Worm (Caenorhabditis elegans) whole organism, late embryonic: ENCODE results near the gene sdhb-1.
A peak's percentile ranks its signal among the peaks of the same experiment; 100 is the strongest.

Experiments
- C08G9.2 ChIP-seq: sonication (generic microtip); optimal IDR thresholded peaks from 2 replicates; lab custom pipeline; 2016; ENCODE audit warnings: mild to moderate bottlenecking, missing genetic modification characterization, moderate library complexity, missing compliant biosample characterization
- K09A11.1 ChIP-seq: sonication (generic microtip); optimal IDR thresholded peaks from 2 replicates; lab custom pipeline; 2017; ENCODE audit warnings: antibody characterized with exemption, mild to moderate bottlenecking, missing genetic modification characterization, missing compliant biosample characterization; ENCODE audit not compliant: insufficient read depth
- ceh-19 ChIP-seq: fragments of 200-800 bp; sonication (Bioruptor generic); optimal IDR thresholded peaks from 2 replicates; lab custom pipeline; 2018; ENCODE audit warnings: mild to moderate bottlenecking, missing genetic modification characterization, missing compliant biosample characterization
- ceh-2 ChIP-seq: sonication (generic microtip); optimal IDR thresholded peaks from 2 replicates; lab custom pipeline; 2016; ENCODE audit warnings: missing genotype, missing genetic modification characterization, missing compliant biosample characterization
- ceh-31 ChIP-seq: sonication (generic microtip); optimal IDR thresholded peaks from 2 replicates; lab custom pipeline; 2016; ENCODE audit warnings: missing genetic modification characterization, missing compliant biosample characterization
- ceh-34 ChIP-seq: sonication (generic microtip); optimal IDR thresholded peaks from 2 replicates; lab custom pipeline; 2016; ENCODE audit warnings: mild to moderate bottlenecking, missing genetic modification characterization, missing compliant biosample characterization
- ceh-45 ChIP-seq: fragments of 200-800 bp; sonication (Bioruptor generic); IDR thresholded peaks from 2 replicates; pipeline ENCODE4 v1.3.6; 2022; ENCODE audit warnings: missing genetic modification reagents, missing genetic modification characterization, missing compliant biosample characterization
- ceh-48 ChIP-seq: sonication (generic microtip); optimal IDR thresholded peaks from 2 replicates; lab custom pipeline; 2016; ENCODE audit warnings: missing genetic modification characterization, inconsistent platforms, missing compliant biosample characterization
- elt-2 ChIP-seq: sonication (generic microtip); optimal IDR thresholded peaks from 2 replicates; lab custom pipeline; 2016; ENCODE audit warnings: missing genetic modification reagents, missing genetic modification characterization, missing compliant biosample characterization
- elt-4 ChIP-seq: sonication (generic microtip); optimal IDR thresholded peaks from 2 replicates; lab custom pipeline; 2016; ENCODE audit warnings: missing genetic modification characterization, missing compliant biosample characterization
- ets-4 ChIP-seq: sonication (generic microtip); optimal IDR thresholded peaks from 2 replicates; lab custom pipeline; 2016; ENCODE audit warnings: missing genetic modification characterization, missing compliant biosample characterization
- hlh-30 ChIP-seq: sonication (generic microtip); optimal IDR thresholded peaks from 2 replicates; lab custom pipeline; 2017; ENCODE audit warnings: antibody characterized with exemption, missing genetic modification characterization, missing compliant biosample characterization; ENCODE audit not compliant: insufficient read depth
- hlh-8 ChIP-seq: sonication (generic microtip); optimal IDR thresholded peaks from 2 replicates; lab custom pipeline; 2016; ENCODE audit warnings: missing genotype, missing genetic modification characterization, missing compliant biosample characterization
- nhr-11 ChIP-seq: fragments of 150-350 bp; optimal IDR thresholded peaks from 2 replicates; lab custom pipeline; 2014; ENCODE audit warnings: missing biosample characterization, missing genetic modification characterization
- nhr-232 ChIP-seq: sonication (generic microtip); optimal IDR thresholded peaks from 2 replicates; lab custom pipeline; 2016; ENCODE audit warnings: missing genetic modification characterization, missing compliant biosample characterization
- npax-4 ChIP-seq: sonication (generic microtip); optimal IDR thresholded peaks from 2 replicates; lab custom pipeline; 2016; ENCODE audit warnings: missing genetic modification characterization, missing compliant biosample characterization
- rnt-1 ChIP-seq: sonication (generic microtip); optimal IDR thresholded peaks from 2 replicates; lab custom pipeline; 2016; ENCODE audit warnings: missing genetic modification characterization, missing compliant biosample characterization
- sdc-2 ChIP-seq: sonication (generic microtip); optimal IDR thresholded peaks from 2 replicates; lab custom pipeline; 2016; ENCODE audit warnings: missing genotype, missing genetic modification characterization, missing compliant biosample characterization
- sox-2 ChIP-seq: fragments of 200-800 bp; sonication (Bioruptor generic); IDR thresholded peaks from 2 replicates; pipeline ENCODE4 v1.3.6; 2022; ENCODE audit warnings: missing genetic modification reagents, missing genetic modification characterization, missing compliant biosample characterization
- tbx-2 ChIP-seq: sonication (generic microtip); optimal IDR thresholded peaks from 2 replicates; lab custom pipeline; 2016; ENCODE audit warnings: missing genetic modification characterization, missing compliant biosample characterization
- tbx-7 ChIP-seq: sonication (generic microtip); optimal IDR thresholded peaks from 2 replicates; lab custom pipeline; 2016; ENCODE audit warnings: missing genotype, missing genetic modification characterization, missing compliant biosample characterization
- ttx-3 ChIP-seq: sonication (generic microtip); optimal IDR thresholded peaks from 2 replicates; lab custom pipeline; 2016; ENCODE audit warnings: missing genetic modification reagents, missing genetic modification characterization, missing compliant biosample characterization
- unc-42 ChIP-seq: sonication (generic microtip); optimal IDR thresholded peaks from 2 replicates; lab custom pipeline; 2016; ENCODE audit warnings: missing genotype, missing genetic modification characterization, missing compliant biosample characterization
- unc-55 ChIP-seq: sonication (generic microtip); optimal IDR thresholded peaks from 2 replicates; lab custom pipeline; 2017; ENCODE audit warnings: missing biosample characterization, missing genetic modification reagents, missing genetic modification characterization
- ztf-16 ChIP-seq: sonication (generic microtip); optimal IDR thresholded peaks from 2 replicates; lab custom pipeline; 2017; ENCODE audit warnings: missing genetic modification characterization, missing compliant biosample characterization

sdhb-1 gene

ce11 chrII:9324824-9325351 is 27.6 kb downstream of the sdhb-1 start, which contains the start of gene eat-3:
TSS of gene eat-3 (plus strand) at chrII:9324874.
- no peak for TF ChIP-seq ets-4 (tag; lab: Kevin White, UChicago)
- TF ChIP-seq ceh-34 (tag; lab: Kevin White, UChicago), result peak; percentile 41
- TF ChIP-seq elt-2 (tag; lab: Kevin White, UChicago), result no peak
- peak; percentile 2 for TF ChIP-seq unc-55 (GFP tag; lab: Kevin White, UChicago)
- TF ChIP-seq sdc-2 (tag; lab: Kevin White, UChicago), result no peak

- TF ChIP-seq npax-4, result no peak
- TF ChIP-seq ztf-16 (tag; lab: Kevin White, UChicago), result no peak
- no peak for TF ChIP-seq tbx-2
- no peak for TF ChIP-seq sox-2 (GFP tag; lab: Robert Waterston, UW)
- TF ChIP-seq ceh-34 (tag; lab: Kevin White, UChicago), result no peak
- no peak for TF ChIP-seq ceh-45 (GFP tag; lab: Robert Waterston, UW)
- TF ChIP-seq ceh-19, result no peak
- no peak for TF ChIP-seq ceh-2
- TF ChIP-seq nhr-11 (tag; lab: Kevin White, UChicago), result no peak
- TF ChIP-seq nhr-232, result no peak
- no peak for TF ChIP-seq hlh-8
- TF ChIP-seq ttx-3 (tag; lab: Kevin White, UChicago), result no peak
Observed at ce11 chrII:9323660-9324059, 28.9 kb downstream of the sdhb-1 start, which contains the start of gene egli-1. TSS of gene egli-1 (plus strand) at chrII:9323960.

ce11 chrII:9322870-9323349 is 29.6 kb downstream of the sdhb-1 start, which contains the start of gene rab-39:
TSS of gene rab-39 (minus strand) at chrII:9322920.
- TF ChIP-seq ceh-48 (tag; lab: Kevin White, UChicago) (peak; percentile 3), unc-42 (tag; lab: Kevin White, UChicago) (peak; percentile 53), elt-4 (tag; lab: Kevin White, UChicago) (no peak)

- TF ChIP-seq rnt-1 (tag; lab: Kevin White, UChicago) (no peak), ztf-16 (tag; lab: Kevin White, UChicago) (no peak), ceh-2 (peak; percentile 19), C08G9.2 (tag; lab: Kevin White, UChicago) (peak; percentile 39), ceh-31 (tag; lab: Kevin White, UChicago) (peak; percentile 26)
Observed at ce11 chrII:9319058-9319915, 33.2 kb downstream of the sdhb-1 start, which contains the start of the genes csa-1 and wdfy-2. TSS of gene csa-1 (minus strand) at chrII:9319726. TSS of gene wdfy-2 (plus strand) at chrII:9319865.

- TF ChIP-seq hlh-30 (tag; lab: Kevin White, UChicago) (peak; percentile 19), tbx-2 (peak; percentile 32), sox-2 (GFP tag; lab: Robert Waterston, UW) (no peak), tbx-7 (tag; lab: Kevin White, UChicago) (no peak), ceh-31 (tag; lab: Kevin White, UChicago) (peak; percentile 1)
Observed at ce11 chrII:9316801-9317200, 35.7 kb downstream of the sdhb-1 start.

ce11 chrII:9315692-9316091 is 36.8 kb downstream of the sdhb-1 start:
- TF ChIP-seq unc-55 (GFP tag; lab: Kevin White, UChicago), result peak; percentile 99
- peak; percentile 44 for TF ChIP-seq unc-42 (tag; lab: Kevin White, UChicago)
- no peak for TF ChIP-seq K09A11.1 (tag; lab: Kevin White, UChicago)

ce11 chrII:9314733-9315132 is 37.8 kb downstream of the sdhb-1 start:
- TF ChIP-seq ceh-34 (tag; lab: Kevin White, UChicago) (peak; percentile 97), rnt-1 (tag; lab: Kevin White, UChicago) (no peak)
